Worm (Caenorhabditis elegans) whole organism, young adult: ENCODE measurements around the gene bir-1.

ENCODE experiments used
- B0336.3 ChIP-seq: fragments of 200-800 bp; sonication (Bioruptor generic); IDR thresholded peaks from 2 replicates; pipeline ENCODE4 v1.3.6; 2022; ENCODE audit warnings: missing genetic modification characterization, missing compliant biosample characterization
- C17E4.6 ChIP-seq: fragments of 200-800 bp; sonication (Bioruptor generic); IDR thresholded peaks from 2 replicates; pipeline ENCODE4 v1.3.6; 2022; ENCODE audit warnings: missing genetic modification reagents, missing genetic modification characterization, missing compliant biosample characterization
- F10E7.11 ChIP-seq: sonication (generic microtip); optimal IDR thresholded peaks from 2 replicates; lab custom pipeline; 2017; ENCODE audit warnings: mild to moderate bottlenecking, missing genetic modification characterization, moderate library complexity, missing compliant biosample characterization
- F37B4.10 ChIP-seq: fragments of 200-800 bp; sonication (Bioruptor generic); IDR thresholded peaks from 2 replicates; pipeline ENCODE4 v1.3.6; 2022; ENCODE audit warnings: missing genetic modification characterization, missing compliant biosample characterization
- F39B2.1 ChIP-seq: fragments of 200-800 bp; sonication (Bioruptor generic); IDR thresholded peaks from 2 replicates; pipeline ENCODE4 v1.3.6; 2022; ENCODE audit warnings: missing genetic modification reagents, missing genetic modification characterization, missing compliant biosample characterization
- K12H6.12 ChIP-seq: fragments of 200-800 bp; sonication (Bioruptor generic); optimal IDR thresholded peaks from 2 replicates; lab custom pipeline; 2018; ENCODE audit warnings: mild to moderate bottlenecking, missing genetic modification characterization, missing compliant biosample characterization
- Y53F4B.3 ChIP-seq: fragments of 200-800 bp; sonication (Bioruptor generic); IDR thresholded peaks from 2 replicates; pipeline ENCODE4 v1.3.6; 2022; ENCODE audit warnings: missing genetic modification reagents, missing genetic modification characterization, missing compliant biosample characterization
- akir-1 ChIP-seq: fragments of 200-800 bp; sonication (Bioruptor generic); optimal IDR thresholded peaks from 2 replicates; lab custom pipeline; 2018; ENCODE audit warnings: mild to moderate bottlenecking, missing genetic modification characterization, moderate library complexity, missing compliant biosample characterization
- ama-1 ChIP-seq, 3 experiments: fragments of 150-350 bp in 1 of 3; sonication (generic microtip) in 2 of 3; optimal IDR thresholded peaks; 2 replicates each; lab custom pipeline; 2014 to 2018; ENCODE audit warnings: missing biosample characterization in 2 of 3, missing genetic modification characterization in 2 of 3, missing genetic modification reagents in 2 of 3
- aptf-2 ChIP-seq: fragments of 200-800 bp; sonication (Bioruptor generic); conservative IDR thresholded peaks from 2 replicates; pipeline ENCODE4 v1.3.6; 2022; ENCODE audit warnings: missing genetic modification reagents, missing genetic modification characterization, missing compliant biosample characterization
- aptf-3 ChIP-seq: fragments of 200-800 bp; sonication (Bioruptor generic); IDR thresholded peaks from 2 replicates; pipeline ENCODE4 v1.3.6; 2022; ENCODE audit warnings: missing genetic modification characterization, missing compliant biosample characterization
- attf-3 ChIP-seq: fragments of 200-800 bp; sonication (Bioruptor generic); conservative IDR thresholded peaks from 2 replicates; pipeline ENCODE4 v1.3.6; 2022; ENCODE audit warnings: missing genetic modification reagents, missing genetic modification characterization, missing compliant biosample characterization
- attf-5 ChIP-seq: fragments of 200-800 bp; sonication (Bioruptor generic); optimal IDR thresholded peaks from 2 replicates; lab custom pipeline; 2018; ENCODE audit warnings: mild to moderate bottlenecking, missing genetic modification characterization, missing compliant biosample characterization
- ccch-3 ChIP-seq: fragments of 200-800 bp; sonication (Bioruptor generic); optimal IDR thresholded peaks from 2 replicates; lab custom pipeline; 2018; ENCODE audit warnings: mild to moderate bottlenecking, missing genetic modification characterization, missing compliant biosample characterization
- ceh-27 ChIP-seq: fragments of 200-800 bp; sonication (Bioruptor generic); optimal IDR thresholded peaks from 2 replicates; lab custom pipeline; 2018; ENCODE audit warnings: mild to moderate bottlenecking, missing genetic modification characterization, moderate library complexity, missing compliant biosample characterization
- ceh-91 ChIP-seq: fragments of 200-800 bp; sonication (Bioruptor generic); IDR thresholded peaks from 2 replicates; pipeline ENCODE4 v1.3.6; 2022; ENCODE audit warnings: missing genetic modification reagents, missing genetic modification characterization, missing compliant biosample characterization
- dox-1 ChIP-seq: fragments of 200-800 bp; sonication (Bioruptor generic); IDR thresholded peaks from 2 replicates; pipeline ENCODE4 v1.3.6; 2022; ENCODE audit warnings: missing genetic modification reagents, missing genetic modification characterization, missing compliant biosample characterization
- dpff-1 ChIP-seq: sonication (generic microtip); optimal IDR thresholded peaks from 2 replicates; lab custom pipeline; 2017; ENCODE audit warnings: mild to moderate bottlenecking, missing genetic modification characterization, missing compliant biosample characterization
- egl-18 ChIP-seq: fragments of 200-800 bp; sonication (Bioruptor generic); IDR thresholded peaks from 2 replicates; pipeline ENCODE4 v1.3.6; 2022; ENCODE audit warnings: missing genetic modification reagents, missing genetic modification characterization, missing compliant biosample characterization
- egl-44 ChIP-seq: fragments of 200-800 bp; sonication (Bioruptor generic); IDR thresholded peaks from 2 replicates; pipeline ENCODE4 v1.3.6; 2022; ENCODE audit warnings: missing genetic modification reagents, missing genetic modification characterization, missing compliant biosample characterization
- ekl-4 ChIP-seq: fragments of 200-800 bp; sonication (Bioruptor generic); IDR thresholded peaks from 2 replicates; pipeline ENCODE4 v1.3.6; 2022; ENCODE audit warnings: missing genetic modification reagents, missing genetic modification characterization, missing compliant biosample characterization
- ets-4 ChIP-seq: fragments of 200-800 bp; sonication (Bioruptor generic); optimal IDR thresholded peaks from 2 replicates; lab custom pipeline; 2018; ENCODE audit warnings: mild to moderate bottlenecking, missing genetic modification characterization, missing compliant biosample characterization
- hmg-1.2 ChIP-seq: fragments of 200-800 bp; sonication (Bioruptor generic); IDR thresholded peaks from 2 replicates; pipeline ENCODE4 v1.3.6; 2022; ENCODE audit warnings: missing genetic modification reagents, missing genetic modification characterization, missing compliant biosample characterization
- lag-1 ChIP-seq: fragments of 200-800 bp; sonication (Bioruptor generic); IDR thresholded peaks from 2 replicates; pipeline ENCODE4 v1.3.6; 2022; ENCODE audit warnings: missing genetic modification reagents, missing genetic modification characterization, missing compliant biosample characterization
- let-607 ChIP-seq, 2 experiments: fragments of 200-800 bp in 1 of 2; sonication (Bioruptor generic) in 1 of 2; sonication (generic microtip) in 1 of 2; optimal IDR thresholded peaks; 2 replicates each; lab custom pipeline; 2016 to 2018; ENCODE audit warnings: mild to moderate bottlenecking in 2 of 2, missing compliant biosample characterization in 2 of 2, missing genetic modification characterization in 2 of 2, moderate library complexity in 2 of 2, missing genotype in 1 of 2
- lin-54 ChIP-seq: fragments of 200-800 bp; sonication (Bioruptor generic); optimal IDR thresholded peaks from 2 replicates; lab custom pipeline; 2018; ENCODE audit warnings: mild to moderate bottlenecking, missing genetic modification characterization, missing compliant biosample characterization
- madf-10 ChIP-seq: sonication (generic microtip); optimal IDR thresholded peaks from 2 replicates; lab custom pipeline; 2016; ENCODE audit warnings: mild to moderate bottlenecking, missing genetic modification characterization, missing compliant biosample characterization
- madf-6 ChIP-seq: fragments of 200-800 bp; sonication (Bioruptor generic); IDR thresholded peaks from 2 replicates; pipeline ENCODE4 v1.3.6; 2022; ENCODE audit warnings: missing genetic modification reagents, missing genetic modification characterization, missing compliant biosample characterization
- madf-8 ChIP-seq: fragments of 200-800 bp; sonication (Bioruptor generic); conservative IDR thresholded peaks from 2 replicates; pipeline ENCODE4 v1.3.6; 2022; ENCODE audit warnings: missing genetic modification reagents, missing genetic modification characterization, missing compliant biosample characterization
- mxl-1 ChIP-seq: sonication (generic microtip); optimal IDR thresholded peaks from 2 replicates; lab custom pipeline; 2016; ENCODE audit warnings: missing genetic modification characterization, missing compliant biosample characterization
- nfya-1 ChIP-seq: sonication (generic microtip); optimal IDR thresholded peaks from 2 replicates; lab custom pipeline; 2017; ENCODE audit warnings: antibody characterized with exemption, missing compliant biosample characterization, missing genetic modification characterization, borderline replicate concordance; ENCODE audit not compliant: insufficient read depth
- nfya-2 ChIP-seq: fragments of 200-800 bp; sonication (Bioruptor generic); IDR thresholded peaks from 2 replicates; pipeline ENCODE4 v1.3.6; 2022; ENCODE audit warnings: missing genetic modification reagents, missing genetic modification characterization, missing compliant biosample characterization
- nhr-120 ChIP-seq: fragments of 200-800 bp; sonication (Bioruptor generic); IDR thresholded peaks from 2 replicates; pipeline ENCODE4 v1.3.6; 2022; ENCODE audit warnings: missing genetic modification characterization, missing compliant biosample characterization
- nhr-27 ChIP-seq: fragments of 200-800 bp; sonication (Bioruptor generic); optimal IDR thresholded peaks from 2 replicates; lab custom pipeline; 2018; ENCODE audit warnings: mild to moderate bottlenecking, missing genetic modification characterization, moderate library complexity, missing compliant biosample characterization
- rec-8 ChIP-seq, 2 experiments: sonication (generic microtip); optimal IDR thresholded peaks; 2 replicates each; lab custom pipeline; 2016; ENCODE audit warnings: mild to moderate bottlenecking in 2 of 2, missing genetic modification characterization in 2 of 2, missing genetic modification reagents in 2 of 2, missing genotype in 2 of 2, missing biosample characterization in 1 of 2, missing compliant biosample characterization in 1 of 2, moderate library complexity in 1 of 2
- sdz-38 ChIP-seq: sonication (generic microtip); optimal IDR thresholded peaks from 2 replicates; lab custom pipeline; 2016; ENCODE audit warnings: missing genotype, missing genetic modification characterization, missing compliant biosample characterization
- snpc-1.1 ChIP-seq: sonication (generic microtip); optimal IDR thresholded peaks from 2 replicates; lab custom pipeline; 2017; ENCODE audit warnings: missing genetic modification characterization, mild to moderate bottlenecking, missing compliant biosample characterization, antibody characterized with exemption, moderate library complexity, missing genotype, missing genetic modification reagents; ENCODE audit not compliant: insufficient read depth
- snpc-1.3 ChIP-seq: sonication (generic microtip); optimal IDR thresholded peaks from 2 replicates; lab custom pipeline; 2017; ENCODE audit warnings: missing genetic modification characterization, mild to moderate bottlenecking, missing compliant biosample characterization, antibody characterized with exemption, moderate library complexity, missing genotype, missing genetic modification reagents; ENCODE audit not compliant: insufficient read depth
- snpc-4 ChIP-seq, 5 experiments: fragments of 150-350 bp in 1 of 5; sonication (generic microtip) in 4 of 5; optimal IDR thresholded peaks; 2 replicates each; lab custom pipeline; 2014 to 2018; ENCODE audit warnings: missing genetic modification characterization in 5 of 5, missing biosample characterization in 3 of 5, antibody characterized with exemption in 2 of 5, mild to moderate bottlenecking in 2 of 5, missing compliant biosample characterization in 2 of 5, missing genotype in 2 of 5, moderate library complexity in 2 of 5, missing genetic modification reagents in 1 of 5
- sptf-2 ChIP-seq: fragments of 200-800 bp; sonication (Bioruptor generic); optimal IDR thresholded peaks from 2 replicates; lab custom pipeline; 2018; ENCODE audit warnings: mild to moderate bottlenecking, missing genetic modification characterization, missing compliant biosample characterization
- ztf-18 ChIP-seq: sonication (generic microtip); optimal IDR thresholded peaks from 2 replicates; lab custom pipeline; 2016; ENCODE audit warnings: missing genotype, mild to moderate bottlenecking, missing genetic modification characterization, missing compliant biosample characterization
- ztf-22 ChIP-seq: fragments of 200-800 bp; sonication (Bioruptor generic); optimal IDR thresholded peaks from 2 replicates; lab custom pipeline; 2018; ENCODE audit warnings: mild to moderate bottlenecking, missing genetic modification characterization, moderate library complexity, missing compliant biosample characterization
- ztf-26 ChIP-seq: sonication (generic microtip); optimal IDR thresholded peaks from 2 replicates; lab custom pipeline; 2017; ENCODE audit warnings: missing genetic modification characterization, missing compliant biosample characterization

bir-1 gene

DNA sequence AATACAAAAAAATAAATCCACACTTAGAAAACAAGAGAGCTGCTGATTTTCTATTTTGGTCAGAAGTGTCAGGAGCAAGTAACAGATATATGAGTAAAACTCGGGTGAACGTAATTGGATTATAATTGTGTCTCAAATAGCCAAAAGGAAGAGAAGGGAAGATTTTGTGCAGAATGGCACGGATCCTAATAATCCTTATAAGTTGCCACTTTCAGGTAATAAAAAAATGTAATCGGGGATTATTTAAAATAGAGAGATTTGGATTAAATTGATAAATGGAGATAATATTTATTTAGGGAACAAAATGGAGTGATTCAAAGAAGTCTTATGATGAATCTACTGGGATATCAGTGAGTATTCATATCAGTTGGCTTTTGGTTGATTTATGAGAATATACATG lies 19.3 kb upstream of the bir-1 start:
- no peak for TF ChIP-seq madf-8 (GFP tag; lab: Robert Waterston, UW)
- TF ChIP-seq aptf-2 (GFP tag; lab: Robert Waterston, UW) = no peak
- no peak for TF ChIP-seq sdz-38 (tag; lab: Kevin White, UChicago)
- no peak for TF ChIP-seq mxl-1
- TF ChIP-seq ama-1 (optimal IDR thresholded peaks at IDR 0.05; lab: Kevin White, UChicago) = no peak
- no peak for TF ChIP-seq ama-1 (GFP tag; optimal IDR thresholded peaks at IDR 0.05; lab: Kevin White, UChicago)
- TF ChIP-seq hmg-1.2 (GFP tag; lab: Robert Waterston, UW) = no peak
- no peak for TF ChIP-seq ceh-91 (GFP tag; lab: Robert Waterston, UW)
- no peak for TF ChIP-seq snpc-4 (GFP tag; optimal IDR thresholded peaks at IDR 0.05; lab: Kevin White, UChicago)
- no peak for TF ChIP-seq snpc-4 (tag; optimal IDR thresholded peaks at IDR 0.05; lab: Kevin White, UChicago)
- no peak for TF ChIP-seq nhr-27 (tag; lab: Kevin White, UChicago)
- TF ChIP-seq madf-10 (tag; lab: Kevin White, UChicago) = no peak
- TF ChIP-seq Y53F4B.3 (GFP tag; lab: Robert Waterston, UW) = no peak
- no peak for TF ChIP-seq B0336.3 (GFP tag; lab: Robert Waterston, UW)
- TF ChIP-seq sptf-2 = no peak
- TF ChIP-seq ccch-3 (GFP tag; lab: Kevin White, UChicago) = no peak

DNA sequence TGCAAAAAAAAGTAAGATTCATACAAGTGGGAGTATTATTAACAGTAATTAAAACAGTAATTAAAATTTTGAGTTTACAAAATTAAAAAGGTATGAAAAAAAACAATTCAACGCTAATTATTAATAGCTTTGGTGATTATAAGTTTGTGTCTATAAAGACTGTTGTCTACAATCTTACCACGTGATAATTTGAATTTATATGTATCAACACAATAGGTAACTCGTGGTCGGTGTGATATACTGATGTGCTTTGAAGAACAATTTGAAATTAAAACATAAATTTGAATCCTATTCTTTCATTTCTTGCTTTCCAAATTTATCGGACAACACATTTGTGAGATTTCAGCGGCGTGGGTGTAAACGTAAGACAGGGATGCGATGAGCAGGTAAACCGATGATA lies 16.4 kb upstream of the bir-1 start:
- TF ChIP-seq aptf-2 (GFP tag; lab: Robert Waterston, UW) (no peak), snpc-1.1 (tag; lab: Kevin White, UChicago) (no peak), ceh-27 (GFP tag; lab: Kevin White, UChicago) (no peak), nfya-1 (tag; lab: Kevin White, UChicago) (no peak), egl-44 (GFP tag; lab: Robert Waterston, UW) (no peak), ekl-4 (GFP tag; lab: Robert Waterston, UW) (no peak), C17E4.6 (GFP tag; lab: Robert Waterston, UW) (no peak), nhr-120 (GFP tag; lab: Robert Waterston, UW) (no peak), K12H6.12 (tag; lab: Kevin White, UChicago) (no peak), madf-6 (GFP tag; lab: Robert Waterston, UW) (no peak), akir-1 (GFP tag; lab: Kevin White, UChicago) (no peak), ztf-18 (tag; lab: Kevin White, UChicago) (no peak), ztf-22 (no peak), ceh-91 (GFP tag; lab: Robert Waterston, UW) (no peak), lin-54 (GFP tag; lab: Kevin White, UChicago) (no peak), dpff-1 (no peak), F10E7.11 (tag; lab: Kevin White, UChicago) (no peak), lag-1 (no peak), ztf-26 (tag; lab: Kevin White, UChicago) (no peak)

DNA sequence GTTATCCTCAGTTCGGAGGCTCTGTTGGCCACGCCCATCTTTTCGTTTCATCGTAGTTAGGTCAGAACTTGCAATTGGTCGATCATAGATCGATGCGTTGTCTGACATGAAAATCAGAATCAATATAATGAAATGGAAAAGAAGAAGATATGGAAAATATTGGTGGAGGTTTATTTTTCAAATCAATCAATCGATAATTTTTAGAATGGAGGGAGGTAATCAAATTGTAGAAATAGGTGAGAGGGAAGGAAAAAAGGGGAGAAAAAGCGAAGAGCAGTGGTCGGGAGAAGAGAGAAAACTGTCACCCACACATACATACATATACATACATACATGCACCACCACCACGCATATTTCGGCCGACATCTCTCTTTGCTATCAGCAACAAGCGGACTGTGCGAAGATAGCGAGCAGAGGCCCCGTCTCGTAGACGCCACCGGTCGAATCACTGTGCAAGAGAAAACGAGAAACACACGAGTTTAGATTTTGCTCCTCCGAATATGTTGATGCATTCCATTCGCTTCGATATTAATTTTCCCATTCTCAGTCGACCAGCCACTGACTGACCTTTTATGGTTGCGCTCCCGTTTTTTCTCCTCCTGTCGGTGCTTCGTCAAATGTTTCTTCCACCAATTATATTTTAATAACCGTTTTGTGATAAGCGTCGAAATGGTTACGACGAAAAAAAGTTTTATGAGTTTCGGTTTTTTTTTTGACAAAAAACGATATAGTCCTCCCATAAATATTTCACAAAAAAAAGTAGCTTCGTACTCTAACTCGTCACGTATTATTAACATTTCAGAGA lies 14.9 kb upstream of the bir-1 start, which contains the start of gene F35B12.10:
Gene F35B12.10 (minus strand): TSS at position 51 of the 805 bp plus-strand sequence.
- peak; percentile 69 for TF ChIP-seq dox-1 (GFP tag; lab: Robert Waterston, UW)
- no peak for TF ChIP-seq aptf-3
- no peak for TF ChIP-seq F37B4.10 (GFP tag; lab: Robert Waterston, UW)
- no peak for TF ChIP-seq attf-3 (GFP tag; lab: Robert Waterston, UW)
- no peak for TF ChIP-seq snpc-1.3 (tag; lab: Kevin White, UChicago)
- peak; percentile 56; the same call in 1 of the 2 replicates for TF ChIP-seq B0336.3 (GFP tag; lab: Robert Waterston, UW)
- TF ChIP-seq F39B2.1 (GFP tag; lab: Robert Waterston, UW) = no peak
- TF ChIP-seq nfya-2 (GFP tag; lab: Robert Waterston, UW) = no peak
- peak in 1 of 2 experiments; percentile 41 for TF ChIP-seq let-607 (tag; optimal IDR thresholded peaks at IDR 0.05; lab: Kevin White, UChicago)
- no peak for TF ChIP-seq egl-18 (GFP tag; lab: Robert Waterston, UW)
- no peak for TF ChIP-seq mxl-1
- no peak for TF ChIP-seq rec-8 (tag; optimal IDR thresholded peaks at IDR 0.05; lab: Kevin White, UChicago)
- peak; percentile 59 for TF ChIP-seq ets-4 (GFP tag; lab: Kevin White, UChicago)
- TF ChIP-seq attf-5 = peak; percentile 13
